Worm (Caenorhabditis elegans) whole organism, young adult: ENCODE data around the gene ZK121.2.

ENCODE experiments used
- B0336.3 ChIP-seq: fragments of 200-800 bp; sonication (Bioruptor generic); IDR thresholded peaks from 2 replicates; pipeline ENCODE4 v1.3.6; 2022; ENCODE audit warnings: missing genetic modification characterization, missing compliant biosample characterization
- D2030.7 ChIP-seq: fragments of 200-800 bp; sonication (Bioruptor generic); IDR thresholded peaks from 2 replicates; pipeline ENCODE4 v1.3.6; 2022; ENCODE audit warnings: missing genetic modification reagents, missing genetic modification characterization, missing compliant biosample characterization
- F10E7.11 ChIP-seq: sonication (generic microtip); optimal IDR thresholded peaks from 2 replicates; lab custom pipeline; 2017; ENCODE audit warnings: mild to moderate bottlenecking, missing genetic modification characterization, moderate library complexity, missing compliant biosample characterization
- F22D6.2 ChIP-seq: sonication (generic microtip); optimal IDR thresholded peaks from 2 replicates; lab custom pipeline; 2016; ENCODE audit warnings: mild to moderate bottlenecking, missing genetic modification characterization, missing compliant biosample characterization
- F33H1.4 ChIP-seq: fragments of 200-800 bp; sonication (Bioruptor generic); IDR thresholded peaks from 2 replicates; pipeline ENCODE4 v1.3.6; 2022; ENCODE audit warnings: missing genetic modification reagents, missing genetic modification characterization, missing compliant biosample characterization
- F37B4.10 ChIP-seq: fragments of 200-800 bp; sonication (Bioruptor generic); IDR thresholded peaks from 2 replicates; pipeline ENCODE4 v1.3.6; 2022; ENCODE audit warnings: missing genetic modification characterization, missing compliant biosample characterization
- F57C9.4 ChIP-seq: sonication (generic microtip); optimal IDR thresholded peaks from 2 replicates; lab custom pipeline; 2017; ENCODE audit warnings: mild to moderate bottlenecking, missing genetic modification characterization, missing compliant biosample characterization
- K11D2.4 ChIP-seq: fragments of 200-800 bp; sonication (Bioruptor generic); IDR thresholded peaks from 2 replicates; pipeline ENCODE4 v1.3.6; 2022; ENCODE audit warnings: missing genetic modification reagents, missing genetic modification characterization, missing compliant biosample characterization
- K12H6.12 ChIP-seq: fragments of 200-800 bp; sonication (Bioruptor generic); optimal IDR thresholded peaks from 2 replicates; lab custom pipeline; 2018; ENCODE audit warnings: mild to moderate bottlenecking, missing genetic modification characterization, missing compliant biosample characterization
- T07F8.4 ChIP-seq: sonication (generic microtip); optimal IDR thresholded peaks from 2 replicates; lab custom pipeline; 2016; ENCODE audit warnings: mild to moderate bottlenecking, missing genetic modification characterization, moderate library complexity, missing compliant biosample characterization
- T26A5.8 ChIP-seq: sonication (generic microtip); optimal IDR thresholded peaks from 2 replicates; lab custom pipeline; 2016; ENCODE audit warnings: missing genetic modification characterization, missing compliant biosample characterization
- ZK185.1 ChIP-seq: sonication (generic microtip); optimal IDR thresholded peaks from 2 replicates; lab custom pipeline; 2016; ENCODE audit warnings: mild to moderate bottlenecking, missing genetic modification characterization, missing compliant biosample characterization; ENCODE audit not compliant: poor library complexity, severe bottlenecking
- akir-1 ChIP-seq: fragments of 200-800 bp; sonication (Bioruptor generic); optimal IDR thresholded peaks from 2 replicates; lab custom pipeline; 2018; ENCODE audit warnings: mild to moderate bottlenecking, missing genetic modification characterization, moderate library complexity, missing compliant biosample characterization
- atf-7 ChIP-seq: sonication (generic microtip); optimal IDR thresholded peaks from 2 replicates; lab custom pipeline; 2017; ENCODE audit warnings: mild to moderate bottlenecking, missing genetic modification characterization, missing compliant biosample characterization
- athp-1 ChIP-seq: sonication (generic microtip); optimal IDR thresholded peaks from 2 replicates; lab custom pipeline; 2017; ENCODE audit warnings: mild to moderate bottlenecking, missing genetic modification characterization, missing compliant biosample characterization
- bed-1 ChIP-seq: fragments of 200-800 bp; sonication (Bioruptor generic); IDR thresholded peaks from 2 replicates; pipeline ENCODE4 v1.3.6; 2022; ENCODE audit warnings: missing genetic modification reagents, missing genetic modification characterization, missing compliant biosample characterization
- bed-2 ChIP-seq: fragments of 200-800 bp; sonication (Bioruptor generic); IDR thresholded peaks from 2 replicates; pipeline ENCODE4 v1.3.6; 2022; ENCODE audit warnings: missing genetic modification reagents, missing genetic modification characterization, missing compliant biosample characterization
- ccch-3 ChIP-seq: fragments of 200-800 bp; sonication (Bioruptor generic); optimal IDR thresholded peaks from 2 replicates; lab custom pipeline; 2018; ENCODE audit warnings: mild to moderate bottlenecking, missing genetic modification characterization, missing compliant biosample characterization
- cebp-2 ChIP-seq: fragments of 200-800 bp; sonication (Bioruptor generic); IDR thresholded peaks from 2 replicates; pipeline ENCODE4 v1.3.6; 2022; ENCODE audit warnings: missing genetic modification characterization, missing compliant biosample characterization
- ceh-100 ChIP-seq: fragments of 200-800 bp; sonication (Bioruptor generic); IDR thresholded peaks from 2 replicates; pipeline ENCODE4 v1.3.6; 2022; ENCODE audit warnings: missing genetic modification reagents, missing genetic modification characterization, missing compliant biosample characterization
- ceh-27 ChIP-seq: fragments of 200-800 bp; sonication (Bioruptor generic); optimal IDR thresholded peaks from 2 replicates; lab custom pipeline; 2018; ENCODE audit warnings: mild to moderate bottlenecking, missing genetic modification characterization, moderate library complexity, missing compliant biosample characterization
- ceh-91 ChIP-seq: fragments of 200-800 bp; sonication (Bioruptor generic); IDR thresholded peaks from 2 replicates; pipeline ENCODE4 v1.3.6; 2022; ENCODE audit warnings: missing genetic modification reagents, missing genetic modification characterization, missing compliant biosample characterization
- ekl-4 ChIP-seq: fragments of 200-800 bp; sonication (Bioruptor generic); IDR thresholded peaks from 2 replicates; pipeline ENCODE4 v1.3.6; 2022; ENCODE audit warnings: missing genetic modification reagents, missing genetic modification characterization, missing compliant biosample characterization
- fkh-3 ChIP-seq: sonication (generic microtip); optimal IDR thresholded peaks from 2 replicates; lab custom pipeline; 2016; ENCODE audit warnings: mild to moderate bottlenecking, missing genetic modification characterization, missing compliant biosample characterization
- gei-17 ChIP-seq: fragments of 200-800 bp; sonication (Bioruptor generic); optimal IDR thresholded peaks from 2 replicates; lab custom pipeline; 2018; ENCODE audit warnings: mild to moderate bottlenecking, missing genetic modification characterization, missing compliant biosample characterization
- him-1 ChIP-seq: sonication (generic microtip); optimal IDR thresholded peaks from 2 replicates; lab custom pipeline; 2016; ENCODE audit warnings: missing genotype, missing genetic modification reagents, missing genetic modification characterization, missing compliant biosample characterization
- hlh-26 ChIP-seq: fragments of 200-800 bp; sonication (Bioruptor generic); conservative IDR thresholded peaks from 2 replicates; pipeline ENCODE4 v1.3.6; 2022; ENCODE audit warnings: missing genetic modification reagents, missing genetic modification characterization, missing compliant biosample characterization
- lin-35 ChIP-seq, 3 experiments: fragments of 150-350 bp in 2 of 3; sonication (generic microtip) in 1 of 3; optimal IDR thresholded peaks; 2 replicates each; lab custom pipeline; 2014 to 2018; ENCODE audit warnings: missing biosample characterization in 3 of 3, missing genetic modification characterization in 3 of 3, missing genetic modification reagents in 3 of 3
- lin-54 ChIP-seq: fragments of 200-800 bp; sonication (Bioruptor generic); optimal IDR thresholded peaks from 2 replicates; lab custom pipeline; 2018; ENCODE audit warnings: mild to moderate bottlenecking, missing genetic modification characterization, missing compliant biosample characterization
- lsl-1 ChIP-seq: fragments of 200-800 bp; sonication (Bioruptor generic); optimal IDR thresholded peaks from 2 replicates; lab custom pipeline; 2018; ENCODE audit warnings: mild to moderate bottlenecking, missing genetic modification characterization, moderate library complexity, missing compliant biosample characterization
- lsy-27 ChIP-seq: sonication (generic microtip); optimal IDR thresholded peaks from 2 replicates; lab custom pipeline; 2017; ENCODE audit warnings: missing genetic modification characterization, mild to moderate bottlenecking, missing compliant biosample characterization, antibody characterized with exemption, missing genotype, borderline replicate concordance; ENCODE audit not compliant: insufficient read depth
- madf-6 ChIP-seq: fragments of 200-800 bp; sonication (Bioruptor generic); IDR thresholded peaks from 2 replicates; pipeline ENCODE4 v1.3.6; 2022; ENCODE audit warnings: missing genetic modification reagents, missing genetic modification characterization, missing compliant biosample characterization
- madf-8 ChIP-seq: fragments of 200-800 bp; sonication (Bioruptor generic); conservative IDR thresholded peaks from 2 replicates; pipeline ENCODE4 v1.3.6; 2022; ENCODE audit warnings: missing genetic modification reagents, missing genetic modification characterization, missing compliant biosample characterization
- mel-28 ChIP-seq: sonication (generic microtip); optimal IDR thresholded peaks from 2 replicates; lab custom pipeline; 2016; ENCODE audit warnings: borderline replicate concordance, mild to moderate bottlenecking, missing genetic modification characterization, missing compliant biosample characterization
- mxl-1 ChIP-seq: sonication (generic microtip); optimal IDR thresholded peaks from 2 replicates; lab custom pipeline; 2016; ENCODE audit warnings: missing genetic modification characterization, missing compliant biosample characterization
- nfya-1 ChIP-seq: sonication (generic microtip); optimal IDR thresholded peaks from 2 replicates; lab custom pipeline; 2017; ENCODE audit warnings: antibody characterized with exemption, missing compliant biosample characterization, missing genetic modification characterization, borderline replicate concordance; ENCODE audit not compliant: insufficient read depth
- nhr-179 ChIP-seq: sonication (generic microtip); optimal IDR thresholded peaks from 2 replicates; lab custom pipeline; 2016; ENCODE audit warnings: mild to moderate bottlenecking, missing genetic modification characterization, missing compliant biosample characterization
- nhr-80 ChIP-seq: sonication (generic microtip); optimal IDR thresholded peaks from 2 replicates; lab custom pipeline; 2016; ENCODE audit warnings: missing genetic modification characterization, missing compliant biosample characterization
- pbrm-1 ChIP-seq: fragments of 200-800 bp; sonication (Bioruptor generic); IDR thresholded peaks from 2 replicates; pipeline ENCODE4 v1.3.6; 2022; ENCODE audit warnings: missing genetic modification reagents, missing genetic modification characterization, missing compliant biosample characterization
- sdz-38 ChIP-seq: sonication (generic microtip); optimal IDR thresholded peaks from 2 replicates; lab custom pipeline; 2016; ENCODE audit warnings: missing genotype, missing genetic modification characterization, missing compliant biosample characterization
- tbx-9 ChIP-seq: sonication (generic microtip); optimal IDR thresholded peaks from 2 replicates; lab custom pipeline; 2016; ENCODE audit warnings: borderline replicate concordance, missing genetic modification characterization, inconsistent platforms, missing compliant biosample characterization
- unc-62 ChIP-seq: fragments of 150-350 bp; optimal IDR thresholded peaks from 2 replicates; lab custom pipeline; 2014; ENCODE audit warnings: missing biosample characterization, missing genetic modification reagents, missing genetic modification characterization
- xnd-1 ChIP-seq: sonication (generic microtip); optimal IDR thresholded peaks from 2 replicates; lab custom pipeline; 2016; ENCODE audit warnings: missing genotype, missing genetic modification reagents, missing genetic modification characterization, missing compliant biosample characterization
- ztf-18 ChIP-seq: sonication (generic microtip); optimal IDR thresholded peaks from 2 replicates; lab custom pipeline; 2016; ENCODE audit warnings: missing genotype, mild to moderate bottlenecking, missing genetic modification characterization, missing compliant biosample characterization
- ztf-28 ChIP-seq: fragments of 200-800 bp; sonication (Bioruptor generic); IDR thresholded peaks from 2 replicates; pipeline ENCODE4 v1.3.6; 2022; ENCODE audit warnings: missing genetic modification reagents, missing genetic modification characterization, missing compliant biosample characterization

The ZK121.2 gene

DNA sequence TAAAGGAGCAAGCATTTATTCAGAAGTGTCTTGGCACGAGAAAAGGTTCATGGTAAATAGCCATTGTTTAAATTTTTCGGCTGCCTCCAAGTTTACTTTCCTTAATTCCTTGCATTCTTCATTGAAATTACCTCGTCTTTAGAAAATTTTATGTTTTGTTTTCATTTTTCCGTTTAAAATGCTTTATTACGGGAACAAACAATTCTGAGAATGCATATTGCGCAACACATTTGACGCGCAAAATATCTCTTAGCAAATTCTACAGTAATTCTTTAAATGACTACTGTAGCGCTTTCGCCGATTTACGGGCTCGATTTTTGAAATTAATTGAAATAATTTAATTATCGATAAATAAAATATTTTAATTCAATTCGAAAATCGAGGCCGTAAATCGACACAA, 3.1 kb downstream of the ZK121.2 start:
- TF ChIP-seq fkh-3 (tag; lab: Kevin White, UChicago) (no peak), madf-6 (GFP tag; lab: Robert Waterston, UW) (no peak), T26A5.8 (tag; lab: Kevin White, UChicago) (no peak), ztf-18 (tag; lab: Kevin White, UChicago) (no peak), cebp-2 (GFP tag; lab: Robert Waterston, UW) (no peak), bed-2 (GFP tag; lab: Robert Waterston, UW) (no peak), bed-1 (GFP tag; lab: Robert Waterston, UW) (no peak), F57C9.4 (tag; lab: Kevin White, UChicago) (no peak), pbrm-1 (GFP tag; lab: Robert Waterston, UW) (no peak), T07F8.4 (tag; lab: Kevin White, UChicago) (no peak), gei-17 (GFP tag; lab: Kevin White, UChicago) (no peak), ccch-3 (GFP tag; lab: Kevin White, UChicago) (no peak), hlh-26 (GFP tag; lab: Robert Waterston, UW) (no peak), mxl-1 (tag; lab: Kevin White, UChicago) (no peak), unc-62 (GFP tag; lab: Kevin White, UChicago) (no peak), him-1 (no peak)

ce11 chrIII:5346017-5346416, 4.5 kb downstream of the ZK121.2 start, which contains the start of gene glrx-21:
glrx-21 (minus strand) TSS chrIII:5346117.
- TF ChIP-seq akir-1 (GFP tag; lab: Kevin White, UChicago) (no peak), ztf-18 (tag; lab: Kevin White, UChicago) (no peak), tbx-9 (no peak), lsy-27 (tag; lab: Kevin White, UChicago) (no peak), nhr-80 (tag; lab: Kevin White, UChicago) (no peak), ceh-91 (no peak), ZK185.1 (tag; lab: Kevin White, UChicago) (no peak), F37B4.10 (GFP tag; lab: Robert Waterston, UW) (no peak), ztf-28 (GFP tag; lab: Robert Waterston, UW) (no peak), unc-62 (GFP tag; lab: Kevin White, UChicago) (no peak)

DNA sequence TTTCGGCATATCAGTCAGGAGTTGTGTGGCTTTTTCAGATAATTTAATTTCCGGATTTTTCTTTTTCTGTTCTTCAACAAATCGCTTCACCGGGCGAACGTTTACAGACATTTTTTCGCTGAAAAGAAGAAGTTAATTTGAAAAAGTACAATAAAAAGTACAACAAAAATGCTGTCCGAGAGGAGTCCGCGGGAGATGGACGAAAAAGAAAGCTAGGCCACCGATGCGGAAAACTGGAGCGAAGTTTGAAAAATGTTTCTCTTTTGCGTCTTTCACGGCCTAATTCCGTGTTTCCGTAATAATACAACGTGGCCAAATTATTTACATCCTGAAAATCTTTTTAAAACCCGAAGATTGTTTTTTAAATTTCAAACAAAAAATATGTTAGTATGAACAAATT, 7.8 kb downstream of the ZK121.2 start, which contains the start of gene thoc-5:
TSS of gene thoc-5 (minus strand) at position 152 of the 400 bp plus-strand sequence.
- peak; percentile 30 for TF ChIP-seq xnd-1 (tag; lab: Kevin White, UChicago)
- peak; percentile 35 for TF ChIP-seq athp-1
- TF ChIP-seq mel-28 (tag; lab: Kevin White, UChicago), result no peak
- TF ChIP-seq madf-8 (GFP tag; lab: Robert Waterston, UW), result peak; percentile 47
- no peak for TF ChIP-seq nhr-179
- peak; percentile 61 for TF ChIP-seq F33H1.4
- TF ChIP-seq sdz-38, result no peak
- peak; percentile 63 for TF ChIP-seq F22D6.2 (tag; lab: Kevin White, UChicago)
- TF ChIP-seq ccch-3 (GFP tag; lab: Kevin White, UChicago), result no peak
- TF ChIP-seq lsl-1 (GFP tag; lab: Kevin White, UChicago), result peak; percentile 49
- no peak for TF ChIP-seq atf-7 (tag; lab: Kevin White, UChicago)
- no peak for TF ChIP-seq B0336.3
- peak; percentile 22; the same call in 1 of the 2 replicates for TF ChIP-seq D2030.7 (GFP tag; lab: Robert Waterston, UW)
- peak in 2 of 3 experiments; percentile 20 to 93 for TF ChIP-seq lin-35 (GFP tag; optimal IDR thresholded peaks at IDR 0.05; lab: Kevin White, UChicago)
- no peak for TF ChIP-seq nfya-1 (tag; lab: Kevin White, UChicago)
- 0 out of 2 replicates have a peak, but pooled peaks have one; percentile 42 for TF ChIP-seq ceh-100 (GFP tag; lab: Robert Waterston, UW)
- TF ChIP-seq ekl-4 (GFP tag; lab: Robert Waterston, UW), result peak; percentile 47; the same call in 1 of the 2 replicates
- no peak for TF ChIP-seq tbx-9
- TF ChIP-seq ceh-27 (GFP tag; lab: Kevin White, UChicago), result peak; percentile 87
- TF ChIP-seq F10E7.11 (tag; lab: Kevin White, UChicago), result peak; percentile 38
- peak; percentile 63 for TF ChIP-seq K12H6.12
- TF ChIP-seq lin-54 (GFP tag; lab: Kevin White, UChicago), result peak; percentile 94
- TF ChIP-seq K11D2.4 (GFP tag; lab: Robert Waterston, UW), result peak; percentile 77
